Fruit fly (Drosophila melanogaster) whole organism, embryonic: Measurements from ENCODE around the gene sicily.

Experiments used
- Adf1 ChIP-seq: fragments of 200-800 bp; sonication (Bioruptor generic); IDR thresholded peaks from 2 replicates; pipeline ENCODE4 v1.3.6; 2022; ENCODE audit warnings: missing biosample characterization, missing genetic modification characterization
- Atf6 ChIP-seq: fragments of 200-800 bp; sonication (Bioruptor generic); IDR thresholded peaks from 2 replicates; pipeline ENCODE4 v1.3.6; 2022; ENCODE audit warnings: missing biosample characterization, missing genetic modification characterization
- B-H1 ChIP-seq: fragments of 200-800 bp; sonication (Bioruptor generic); IDR thresholded peaks from 3 replicates; pipeline ENCODE4 v1.3.6; 2022; ENCODE audit warnings: missing biosample characterization, missing genetic modification characterization
- Blimp-1 ChIP-seq: fragments of 200-800 bp; sonication (Bioruptor generic); optimal IDR thresholded peaks from 3 replicates; lab custom pipeline; 2018; ENCODE audit warnings: missing biosample characterization, missing genetic modification characterization, mild to moderate bottlenecking, moderate library complexity, missing genetic modification reagents
- BtbVII ChIP-seq: fragments of 200-800 bp; sonication (Bioruptor generic); optimal IDR thresholded peaks from 3 replicates; lab custom pipeline; 2017; ENCODE audit warnings: missing biosample characterization, mild to moderate bottlenecking, missing genetic modification characterization
- C15 ChIP-seq: fragments of 200-800 bp; sonication (Bioruptor generic); IDR thresholded peaks from 3 replicates; pipeline ENCODE4 v1.3.6; 2022; ENCODE audit warnings: missing biosample characterization, missing genetic modification characterization
- CG10209 ChIP-seq: fragments of 200-800 bp; sonication (Bioruptor generic); optimal IDR thresholded peaks from 3 replicates; lab custom pipeline; 2017; ENCODE audit warnings: missing biosample characterization, mild to moderate bottlenecking, missing genetic modification characterization, missing genetic modification reagents
- CG10274 ChIP-seq: fragments of 200-800 bp; sonication (Bioruptor generic); optimal IDR thresholded peaks from 3 replicates; lab custom pipeline; 2017; ENCODE audit warnings: missing biosample characterization, mild to moderate bottlenecking, missing genetic modification characterization
- CG11247 ChIP-seq: fragments of 200-800 bp; sonication (Bioruptor generic); IDR thresholded peaks from 2 replicates; pipeline ENCODE4 v1.3.6; 2022; ENCODE audit warnings: missing biosample characterization, missing genetic modification characterization
- CG11696 ChIP-seq: fragments of 200-800 bp; sonication (Bioruptor generic); IDR thresholded peaks from 2 replicates; pipeline ENCODE4 v1.3.6; 2022; ENCODE audit warnings: missing biosample characterization, missing genetic modification characterization
- CG13287 ChIP-seq: fragments of 200-800 bp; sonication (Bioruptor generic); IDR thresholded peaks from 2 replicates; pipeline ENCODE4 v1.3.6; 2022; ENCODE audit warnings: missing biosample characterization, missing genetic modification characterization; ENCODE audit not compliant: partially characterized antibody
- CG13296 ChIP-seq: fragments of 200-800 bp; sonication (Bioruptor generic); optimal IDR thresholded peaks from 3 replicates; lab custom pipeline; 2018; ENCODE audit warnings: missing biosample characterization, mild to moderate bottlenecking, missing genetic modification characterization
- CG14050 ChIP-seq: fragments of 200-800 bp; sonication (Bioruptor generic); IDR thresholded peaks from 3 replicates; pipeline ENCODE4 v1.3.6; 2022; ENCODE audit warnings: missing biosample characterization, missing genetic modification characterization
- CG1529 ChIP-seq: fragments of 200-800 bp; sonication (Bioruptor generic); optimal IDR thresholded peaks from 3 replicates; lab custom pipeline; 2018; ENCODE audit warnings: missing biosample characterization, missing genetic modification characterization
- CG15479 ChIP-seq: fragments of 200-800 bp; sonication (Bioruptor generic); optimal IDR thresholded peaks from 3 replicates; lab custom pipeline; 2019; ENCODE audit warnings: missing biosample characterization, mild to moderate bottlenecking, missing genetic modification characterization, moderate library complexity
- CG1603 ChIP-seq: fragments of 200-800 bp; sonication (Bioruptor generic); optimal IDR thresholded peaks from 2 replicates; lab custom pipeline; 2019; ENCODE audit warnings: missing biosample characterization, mild to moderate bottlenecking, missing genetic modification characterization, moderate library complexity
- CG1647 ChIP-seq: fragments of 200-800 bp; sonication (Bioruptor generic); optimal IDR thresholded peaks from 3 replicates; lab custom pipeline; 2016; ENCODE audit warnings: missing biosample characterization, missing genetic modification characterization
- CG17186 ChIP-seq: fragments of 200-800 bp; sonication (Bioruptor generic); optimal IDR thresholded peaks from 3 replicates; lab custom pipeline; 2017; ENCODE audit warnings: missing biosample characterization, missing genetic modification reagents, missing genetic modification characterization
- CG17359 ChIP-seq: fragments of 200-800 bp; sonication (Bioruptor generic); optimal IDR thresholded peaks from 3 replicates; lab custom pipeline; 2018; ENCODE audit warnings: missing biosample characterization, mild to moderate bottlenecking, missing genetic modification characterization, moderate library complexity
- CG17361 ChIP-seq: fragments of 200-800 bp; sonication (Bioruptor generic); IDR thresholded peaks from 3 replicates; pipeline ENCODE4 v1.3.6; 2022; ENCODE audit warnings: missing biosample characterization, missing genetic modification characterization
- CG1832 ChIP-seq: fragments of 200-800 bp; sonication (Bioruptor generic); optimal IDR thresholded peaks from 2 replicates; lab custom pipeline; 2017; ENCODE audit warnings: missing biosample characterization, mild to moderate bottlenecking, missing genetic modification characterization, inconsistent platforms
- CG4328 ChIP-seq: fragments of 200-800 bp; sonication (Bioruptor generic); optimal IDR thresholded peaks from 3 replicates; lab custom pipeline; 2017; ENCODE audit warnings: missing biosample characterization, missing genetic modification reagents, missing genetic modification characterization
- CG43689 ChIP-seq: fragments of 200-800 bp; sonication (Bioruptor generic); IDR thresholded peaks from 2 replicates; pipeline ENCODE4 v1.3.6; 2022; ENCODE audit warnings: missing biosample characterization, missing genetic modification characterization
- CG6765 ChIP-seq: fragments of 200-800 bp; sonication (Bioruptor generic); optimal IDR thresholded peaks from 3 replicates; lab custom pipeline; 2017; ENCODE audit warnings: missing biosample characterization, mild to moderate bottlenecking, missing genetic modification characterization
- CG7839 ChIP-seq: fragments of 200-800 bp; sonication (Bioruptor generic); optimal IDR thresholded peaks from 3 replicates; lab custom pipeline; 2018; ENCODE audit warnings: missing biosample characterization, mild to moderate bottlenecking, missing genetic modification characterization, moderate library complexity
- CG9215 ChIP-seq: fragments of 200-800 bp; sonication (Bioruptor generic); IDR thresholded peaks from 2 replicates; pipeline ENCODE4 v1.3.6; 2022; ENCODE audit warnings: missing biosample characterization, missing genetic modification characterization
- CG9437 ChIP-seq: fragments of 200-800 bp; sonication (Bioruptor generic); optimal IDR thresholded peaks from 2 replicates; lab custom pipeline; 2018; ENCODE audit warnings: missing biosample characterization, mild to moderate bottlenecking, missing genetic modification characterization
- CG9609 ChIP-seq: fragments of 200-800 bp; sonication (Bioruptor generic); optimal IDR thresholded peaks from 3 replicates; lab custom pipeline; 2016; ENCODE audit warnings: missing biosample characterization, missing genetic modification characterization
- CG9797 ChIP-seq: fragments of 200-800 bp; sonication (Bioruptor generic); optimal IDR thresholded peaks from 3 replicates; lab custom pipeline; 2018; ENCODE audit warnings: missing biosample characterization, mild to moderate bottlenecking, missing genetic modification characterization
- CoRest ChIP-seq: fragments of 200-800 bp; sonication (Bioruptor generic); optimal IDR thresholded peaks from 3 replicates; lab custom pipeline; 2018; ENCODE audit warnings: missing biosample characterization, mild to moderate bottlenecking, missing genetic modification characterization, moderate library complexity
- Fer2 ChIP-seq: fragments of 200-800 bp; sonication (Bioruptor generic); optimal IDR thresholded peaks from 2 replicates; lab custom pipeline; 2018; ENCODE audit warnings: missing biosample characterization, mild to moderate bottlenecking, missing genetic modification characterization, moderate library complexity
- GATAe ChIP-seq: fragments of 200-800 bp; sonication (Bioruptor generic); conservative IDR thresholded peaks from 2 replicates; pipeline ENCODE4 v1.3.6; 2022; ENCODE audit warnings: missing biosample characterization, missing genetic modification characterization
- Hr78 ChIP-seq, 2 experiments: fragments of 200-800 bp in 1 of 2; fragments of >200 bp in 1 of 2; sonication (Bioruptor generic) in 1 of 2; optimal IDR thresholded peaks; 2 replicates each; lab custom pipeline; 2017 to 2019; ENCODE audit warnings: missing biosample characterization in 2 of 2, missing genetic modification characterization in 2 of 2, mild to moderate bottlenecking in 1 of 2, moderate library complexity in 1 of 2
- Jarid2 ChIP-seq: fragments of 200-800 bp; sonication (Bioruptor generic); optimal IDR thresholded peaks from 3 replicates; lab custom pipeline; 2017; ENCODE audit warnings: mild to moderate bottlenecking, missing biosample characterization, missing genetic modification reagents, missing genetic modification characterization
- Mrtf ChIP-seq: fragments of 200-800 bp; sonication (Bioruptor generic); IDR thresholded peaks from 3 replicates; pipeline ENCODE4 v1.3.6; 2022; ENCODE audit warnings: missing biosample characterization, missing genetic modification characterization
- Opbp ChIP-seq: fragments of 200-800 bp; sonication (Bioruptor generic); IDR thresholded peaks from 3 replicates; pipeline ENCODE4 v1.3.6; 2022; ENCODE audit warnings: missing biosample characterization, missing genetic modification characterization; ENCODE audit not compliant: partially characterized antibody
- Sox102F ChIP-seq: fragments of 200-800 bp; sonication (Bioruptor generic); optimal IDR thresholded peaks from 2 replicates; lab custom pipeline; 2018; ENCODE audit warnings: missing biosample characterization, mild to moderate bottlenecking, missing genetic modification characterization, moderate library complexity
- bowl ChIP-seq: fragments of 200-800 bp; sonication (Bioruptor generic); IDR thresholded peaks from 2 replicates; pipeline ENCODE4 v1.3.6; 2022; ENCODE audit warnings: missing biosample characterization, missing genetic modification characterization
- cas ChIP-seq: fragments of 200-800 bp; sonication (Bioruptor generic); IDR thresholded peaks from 2 replicates; pipeline ENCODE4 v1.3.6; 2022; ENCODE audit warnings: missing biosample characterization, missing genetic modification characterization
- disco-r ChIP-seq: fragments of 200-800 bp; sonication (Bioruptor generic); optimal IDR thresholded peaks from 2 replicates; lab custom pipeline; 2016; ENCODE audit warnings: missing biosample characterization, missing genetic modification characterization
- ftz-f1 ChIP-seq: fragments of 200-800 bp; sonication (Bioruptor generic); optimal IDR thresholded peaks from 2 replicates; lab custom pipeline; 2016; ENCODE audit warnings: missing biosample characterization, missing genetic modification characterization
- gsb ChIP-seq: fragments of 200-800 bp; sonication (Bioruptor generic); IDR thresholded peaks from 2 replicates; pipeline ENCODE4 v1.3.6; 2022; ENCODE audit warnings: missing biosample characterization, missing genetic modification characterization
- gt ChIP-seq: fragments of 200-800 bp; sonication (Bioruptor generic); IDR thresholded peaks from 2 replicates; pipeline ENCODE4 v1.3.6; 2022; ENCODE audit warnings: missing biosample characterization, missing genetic modification characterization
- kah ChIP-seq: fragments of 200-800 bp; sonication (Bioruptor generic); optimal IDR thresholded peaks from 2 replicates; lab custom pipeline; 2018; ENCODE audit warnings: missing biosample characterization, mild to moderate bottlenecking, missing genetic modification characterization
- phol ChIP-seq: fragments of 200-800 bp; sonication (Bioruptor generic); optimal IDR thresholded peaks from 3 replicates; lab custom pipeline; 2018; ENCODE audit warnings: missing biosample characterization, mild to moderate bottlenecking, missing genetic modification characterization, moderate library complexity
- psq ChIP-seq: fragments of 200-800 bp; sonication (Bioruptor generic); optimal IDR thresholded peaks from 2 replicates; lab custom pipeline; 2017; ENCODE audit warnings: missing biosample characterization, missing genetic modification characterization
- ro ChIP-seq: fragments of 200-800 bp; sonication (Bioruptor generic); IDR thresholded peaks from 2 replicates; pipeline ENCODE4 v1.3.6; 2022; ENCODE audit warnings: missing biosample characterization, missing genetic modification characterization
- sima ChIP-seq: fragments of 200-800 bp; sonication (Bioruptor generic); optimal IDR thresholded peaks from 2 replicates; lab custom pipeline; 2016; ENCODE audit warnings: missing biosample characterization, missing genetic modification characterization
- tap ChIP-seq: fragments of 200-800 bp; optimal IDR thresholded peaks from 3 replicates; lab custom pipeline; 2019; ENCODE audit warnings: missing biosample characterization, mild to moderate bottlenecking, missing genetic modification characterization, moderate library complexity
- twi ChIP-seq: fragments of 200-800 bp; optimal IDR thresholded peaks from 2 replicates; lab custom pipeline; 2019; ENCODE audit warnings: missing biosample characterization, mild to moderate bottlenecking, missing genetic modification characterization, moderate library complexity
- unc-4 ChIP-seq: fragments of 200-800 bp; sonication (Bioruptor generic); IDR thresholded peaks from 2 replicates; pipeline ENCODE4 v1.3.6; 2022; ENCODE audit warnings: missing biosample characterization, missing genetic modification characterization; ENCODE audit not compliant: partially characterized antibody
- zfh2 ChIP-seq: fragments of 200-800 bp; sonication (Bioruptor generic); optimal IDR thresholded peaks from 2 replicates; lab custom pipeline; 2016; ENCODE audit warnings: missing biosample characterization, missing genetic modification characterization

Gene sicily

dm6 chrX:11868866-11869265, 22.7 kb upstream of the sicily start, which contains the start of the genes Nrd1 and CG1847 (continued):
- no peak for TF ChIP-seq Blimp-1 (GFP tag; lab: Kevin White, UChicago)
- TF ChIP-seq sima (GFP tag; lab: Kevin White, UChicago): no peak
- TF ChIP-seq CG10209 (GFP tag; lab: Kevin White, UChicago): no peak
- TF ChIP-seq Atf6 (GFP tag; lab: Robert Waterston, UW): no peak
- TF ChIP-seq Fer2: no peak
- TF ChIP-seq zfh2: no peak
- TF ChIP-seq CG1603 (tag; lab: Kevin White, UChicago): no peak
- no peak for TF ChIP-seq CG15479 (GFP tag; lab: Kevin White, UChicago)
- TF ChIP-seq psq (GFP tag; lab: Kevin White, UChicago): no peak
- no peak for TF ChIP-seq ftz-f1 (GFP tag; lab: Kevin White, UChicago)
- TF ChIP-seq Mrtf (GFP tag; lab: Robert Waterston, UW): no peak
- no peak for TF ChIP-seq CG14050 (GFP tag; lab: Robert Waterston, UW)
- peak; percentile 10 for TF ChIP-seq phol (tag; lab: Kevin White, UChicago)
- no peak for TF ChIP-seq kah (GFP tag; lab: Kevin White, UChicago)
- TF ChIP-seq gsb: no peak
- TF ChIP-seq bowl: no peak
- peak; percentile 78 for TF ChIP-seq unc-4
- TF ChIP-seq Adf1 (GFP tag; lab: Robert Waterston, UW): no peak
- TF ChIP-seq GATAe (GFP tag; lab: Robert Waterston, UW): no peak
- TF ChIP-seq disco-r (GFP tag; lab: Kevin White, UChicago): no peak
- TF ChIP-seq CG9437 (GFP tag; lab: Kevin White, UChicago): peak; percentile 97
- no peak for TF ChIP-seq CG6765 (GFP tag; lab: Kevin White, UChicago)
- no peak for TF ChIP-seq CG9215
- no peak for TF ChIP-seq CG7839 (tag; lab: Kevin White, UChicago)
- TF ChIP-seq Hr78 (GFP tag; optimal IDR thresholded peaks at IDR 0.05; lab: Kevin White, UChicago): no peak
- no peak for TF ChIP-seq CG1647 (GFP tag; lab: Kevin White, UChicago)
- peak; percentile 48 for TF ChIP-seq CG17186 (GFP tag; lab: Kevin White, UChicago)
- TF ChIP-seq gt (GFP tag; lab: Robert Waterston, UW): no peak
- TF ChIP-seq CG43689 (GFP tag; lab: Robert Waterston, UW): no peak
- peak; percentile 29 for TF ChIP-seq CG9797 (GFP tag; lab: Kevin White, UChicago)
- no peak for TF ChIP-seq twi
- TF ChIP-seq B-H1 (GFP tag; lab: Robert Waterston, UW): no peak
- TF ChIP-seq CG17361: no peak
- no peak for TF ChIP-seq CG1529 (GFP tag; lab: Kevin White, UChicago)
- no peak for TF ChIP-seq CG11696
- peak; percentile 88 for TF ChIP-seq CG13287 (GFP tag; lab: Robert Waterston, UW)
- TF ChIP-seq Sox102F: no peak
- TF ChIP-seq CoRest (tag; lab: Kevin White, UChicago): no peak
- no peak for TF ChIP-seq ro (GFP tag; lab: Robert Waterston, UW)
- TF ChIP-seq CG11247 (GFP tag; lab: Robert Waterston, UW): no peak
- TF ChIP-seq BtbVII (GFP tag; lab: Kevin White, UChicago): no peak
- TF ChIP-seq Opbp (GFP tag; lab: Robert Waterston, UW): peak; percentile 53; the same call in 1 of the 3 replicates
- no peak for TF ChIP-seq C15 (GFP tag; lab: Robert Waterston, UW)
- no peak for TF ChIP-seq CG1832 (GFP tag; lab: Kevin White, UChicago)
- no peak for TF ChIP-seq CG10274 (GFP tag; lab: Kevin White, UChicago)
- no peak for TF ChIP-seq CG13296 (GFP tag; lab: Kevin White, UChicago)
- TF ChIP-seq CG4328 (GFP tag; lab: Kevin White, UChicago): no peak
- no peak for TF ChIP-seq cas
- TF ChIP-seq tap: no peak
- no peak for TF ChIP-seq CG9609 (GFP tag; lab: Kevin White, UChicago)
- no peak for TF ChIP-seq Jarid2 (GFP tag; lab: Kevin White, UChicago)
- no peak for TF ChIP-seq CG17359 (tag; lab: Kevin White, UChicago)
